Fruit fly (Drosophila melanogaster) Kc167 (cell line): Measurements from ENCODE around the gene sage.

Experiments
- Sin3A ChIP-seq: fragments of >200 bp; optimal IDR thresholded peaks from 2 replicates; lab custom pipeline; 2018; ENCODE audit warnings: missing external identifiers
- h ChIP-seq: fragments of >200 bp; optimal IDR thresholded peaks from 3 replicates; lab custom pipeline; 2018; ENCODE audit warnings: missing external identifiers
- insv ChIP-seq: fragments of >200 bp; optimal IDR thresholded peaks from 3 replicates; lab custom pipeline; 2018; ENCODE audit warnings: missing external identifiers
- psq ChIP-seq: fragments of >200 bp; optimal IDR thresholded peaks from 2 replicates; lab custom pipeline; 2017; ENCODE audit warnings: missing external identifiers
- ttk ChIP-seq: sonication (Bioruptor generic); optimal IDR thresholded peaks from 2 replicates; lab custom pipeline; 2017; ENCODE audit warnings: missing external identifiers

DNA sequence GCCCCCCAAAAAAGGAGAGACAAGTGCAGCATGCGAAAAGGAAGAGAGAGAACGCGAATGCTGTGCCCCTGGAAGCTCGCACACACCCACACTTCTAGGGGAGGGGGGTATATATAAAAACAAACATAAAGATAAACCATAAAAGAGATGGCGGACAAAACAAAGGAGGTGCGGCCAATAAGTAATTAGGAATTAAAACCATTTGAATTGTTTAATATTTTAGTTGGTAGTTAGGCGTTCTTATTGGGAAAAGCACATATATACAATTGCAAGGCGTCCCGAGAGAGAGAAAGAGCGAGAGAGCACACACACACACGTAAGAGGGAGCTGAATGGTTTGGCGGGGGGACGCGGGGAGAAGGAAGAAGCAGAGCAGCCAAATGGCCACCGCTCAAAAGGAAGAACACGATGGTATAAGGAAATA is 27.9 kb downstream of the sage start:
- TF ChIP-seq ttk (lab: Kevin White, UChicago) (no peak), h (no peak), psq (lab: Kevin White, UChicago) (peak; percentile 88), insv (lab: Kevin White, UChicago) (no peak), Sin3A (lab: Kevin White, UChicago) (no peak)
